Worm (Caenorhabditis elegans): ENCODE results near the gene rga-5.
A peak's percentile ranks its signal among the peaks of the same experiment; 100 is the strongest.

Gene rga-5

ce11 chrIV:13827586-13827985 lies at the start of gene rga-5:
Gene rga-5 (plus strand): TSS chrIV:13827886.
- TF ChIP-seq him-1 (tag; optimal IDR thresholded peaks at IDR 0.05) (no peak), W03F9.2 (tag; optimal IDR thresholded peaks at IDR 0.05) (no peak), dao-5 (tag; optimal IDR thresholded peaks at IDR 0.05) (no peak)

- no peak for TF ChIP-seq dao-5 (tag; optimal IDR thresholded peaks at IDR 0.05)
- TF ChIP-seq him-1 (tag; optimal IDR thresholded peaks at IDR 0.05), result no peak
- no peak for TF ChIP-seq W03F9.2 (tag; optimal IDR thresholded peaks at IDR 0.05)
Observed at ce11 chrIV:13778710-13779109, 49.0 kb upstream of the rga-5 start, which contains the start of gene gly-10. Gene gly-10 (plus strand): TSS chrIV:13779096.

ce11 chrIV:13782319-13782718 lies 45.4 kb upstream of the rga-5 start:
- TF ChIP-seq W03F9.2 (tag; optimal IDR thresholded peaks at IDR 0.05) (no peak), him-1 (tag; optimal IDR thresholded peaks at IDR 0.05) (no peak), dao-5 (tag; optimal IDR thresholded peaks at IDR 0.05) (no peak)

- TF ChIP-seq him-1 (tag; optimal IDR thresholded peaks at IDR 0.05) (no peak), W03F9.2 (tag; optimal IDR thresholded peaks at IDR 0.05) (peak; percentile 29), dao-5 (tag; optimal IDR thresholded peaks at IDR 0.05) (no peak)
Observed at ce11 chrIV:13783237-13784012, 44.3 kb upstream of the rga-5 start, which contains the start of gene iscu-1. Gene iscu-1 (plus strand): TSS chrIV:13783962.

ce11 chrIV:13784774-13785173 lies 42.9 kb upstream of the rga-5 start:
- TF ChIP-seq him-1 (tag; optimal IDR thresholded peaks at IDR 0.05) (no peak), dao-5 (tag; optimal IDR thresholded peaks at IDR 0.05) (no peak), W03F9.2 (tag; optimal IDR thresholded peaks at IDR 0.05) (no peak)

DNA sequence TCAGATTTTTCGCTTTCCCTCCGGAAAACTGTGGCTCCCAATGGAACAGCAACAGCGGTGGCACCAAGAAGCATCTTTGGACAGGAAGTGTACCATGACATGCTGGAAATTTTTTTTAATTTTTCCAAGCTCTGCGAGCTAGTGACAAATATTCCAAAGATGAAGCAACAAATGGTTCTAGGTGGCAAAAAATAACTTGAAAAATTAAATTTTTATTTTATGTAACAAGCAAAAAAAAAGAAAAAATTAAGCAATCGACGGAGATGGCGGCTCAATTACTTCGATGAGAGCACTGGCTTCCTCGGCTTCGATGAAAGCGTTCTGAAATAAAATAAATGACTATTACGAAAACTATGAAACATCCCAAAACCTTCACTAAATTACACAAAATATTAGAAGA lies 42.1 kb upstream of the rga-5 start, which contains the start of gene lact-9:
lact-9 (minus strand) TSS at position 101 of the 400 bp plus-strand sequence.
- no peak for TF ChIP-seq dao-5 (tag; optimal IDR thresholded peaks at IDR 0.05)
- no peak for TF ChIP-seq him-1 (tag; optimal IDR thresholded peaks at IDR 0.05)
- TF ChIP-seq W03F9.2 (tag; optimal IDR thresholded peaks at IDR 0.05), result no peak

- no peak for TF ChIP-seq W03F9.2 (tag; optimal IDR thresholded peaks at IDR 0.05)
- no peak for TF ChIP-seq him-1 (tag; optimal IDR thresholded peaks at IDR 0.05)
- TF ChIP-seq dao-5 (tag; optimal IDR thresholded peaks at IDR 0.05), result no peak
Observed at ce11 chrIV:13786690-13787089, 41.0 kb upstream of the rga-5 start, which contains the start of gene icap-1. Gene icap-1 (minus strand): TSS chrIV:13786961.

DNA sequence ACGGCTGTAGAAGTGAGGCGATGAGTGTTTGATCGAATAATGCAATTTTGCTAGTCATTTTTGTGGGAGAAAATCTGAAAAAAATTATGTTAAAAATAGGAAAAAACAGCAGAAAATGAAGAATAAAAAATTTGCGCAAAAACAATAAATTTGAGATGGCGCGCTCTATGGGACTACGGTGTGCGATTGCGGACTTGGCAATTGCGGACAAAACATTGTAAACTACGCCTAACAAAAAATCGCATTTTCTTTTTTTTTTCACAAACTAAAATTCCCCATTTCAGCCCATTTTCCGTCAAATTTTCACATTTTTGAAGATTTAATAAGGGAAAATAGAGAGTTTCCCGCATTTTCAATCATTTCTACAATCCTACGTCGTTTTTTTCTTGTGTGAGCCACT lies 39.0 kb upstream of the rga-5 start, which contains the start of the genes sas-6 and Y45F10D.7:
sas-6 (minus strand) TSS at position 80 of the 400 bp plus-strand sequence.
Y45F10D.7 (plus strand) TSS at position 256 of the 400 bp plus-strand sequence.
- TF ChIP-seq dao-5 (tag; optimal IDR thresholded peaks at IDR 0.05) (no peak), W03F9.2 (tag; optimal IDR thresholded peaks at IDR 0.05) (peak; percentile 43)

- TF ChIP-seq dao-5 (tag; optimal IDR thresholded peaks at IDR 0.05) (no peak), W03F9.2 (tag; optimal IDR thresholded peaks at IDR 0.05) (no peak), him-1 (tag; optimal IDR thresholded peaks at IDR 0.05) (no peak)
Observed at ce11 chrIV:13795249-13795909, 32.3 kb upstream of the rga-5 start.

- TF ChIP-seq him-1 (tag; optimal IDR thresholded peaks at IDR 0.05), result no peak
Observed at ce11 chrIV:13797859-13798374, 29.8 kb upstream of the rga-5 start, which contains the start of gene Y45F10D.6. Gene Y45F10D.6 (minus strand): TSS chrIV:13797909.

ce11 chrIV:13807724-13808123 lies 20.0 kb upstream of the rga-5 start, which contains the start of gene Y45F10D.14:
Gene Y45F10D.14 (minus strand): TSS chrIV:13807824.
- TF ChIP-seq dao-5 (tag; optimal IDR thresholded peaks at IDR 0.05) (no peak), W03F9.2 (tag; optimal IDR thresholded peaks at IDR 0.05) (no peak)

- TF ChIP-seq dao-5 (tag; optimal IDR thresholded peaks at IDR 0.05) (no peak), W03F9.2 (tag; optimal IDR thresholded peaks at IDR 0.05) (no peak), him-1 (tag; optimal IDR thresholded peaks at IDR 0.05) (no peak)
Observed at ce11 chrIV:13820862-13821261, 6.8 kb upstream of the rga-5 start, which contains the start of gene Y45F10D.15. Gene Y45F10D.15 (minus strand): TSS chrIV:13820962.

ce11 chrIV:13826363-13826762 lies 1.3 kb upstream of the rga-5 start:
- TF ChIP-seq W03F9.2 (tag; optimal IDR thresholded peaks at IDR 0.05), result peak; percentile 46
- no peak for TF ChIP-seq him-1 (tag; optimal IDR thresholded peaks at IDR 0.05)

Data from whole organism, L4/young adult.